Worm (Caenorhabditis elegans) whole organism, mixed stage, embryonic: Measurements from ENCODE around the gene T04B2.8.

Experiments used
- M03D4.4 ChIP-seq: sonication (generic microtip); optimal IDR thresholded peaks from 2 replicates; lab custom pipeline; 2017; ENCODE audit warnings: mild to moderate bottlenecking, missing genetic modification characterization, missing compliant biosample characterization
- bed-3 ChIP-seq: fragments of 200-800 bp; sonication (Bioruptor generic); optimal IDR thresholded peaks from 3 replicates; lab custom pipeline; 2018; ENCODE audit warnings: mild to moderate bottlenecking, missing genetic modification characterization, moderate library complexity, missing compliant biosample characterization
- blmp-1 ChIP-seq: fragments of 150-350 bp; optimal IDR thresholded peaks from 2 replicates; lab custom pipeline; 2014; ENCODE audit warnings: missing biosample characterization, missing genetic modification characterization
- ceh-39 ChIP-seq: fragments of 150-350 bp; optimal IDR thresholded peaks from 2 replicates; lab custom pipeline; 2014; ENCODE audit warnings: missing biosample characterization, missing genetic modification characterization
- ceh-43 ChIP-seq: fragments of 200-800 bp; sonication (Bioruptor generic); optimal IDR thresholded peaks from 2 replicates; lab custom pipeline; 2018; ENCODE audit warnings: mild to moderate bottlenecking, missing genetic modification characterization, moderate library complexity, missing compliant biosample characterization
- ceh-83 ChIP-seq: fragments of 200-800 bp; sonication (Bioruptor generic); optimal IDR thresholded peaks from 2 replicates; lab custom pipeline; 2018; ENCODE audit warnings: mild to moderate bottlenecking, missing genetic modification characterization, missing compliant biosample characterization
- ces-1 ChIP-seq: fragments of 150-350 bp; optimal IDR thresholded peaks from 2 replicates; lab custom pipeline; 2014; ENCODE audit warnings: missing biosample characterization, missing genetic modification reagents, missing genetic modification characterization
- cnd-1 ChIP-seq: fragments of 200-800 bp; sonication (Bioruptor generic); optimal IDR thresholded peaks from 2 replicates; lab custom pipeline; 2018; ENCODE audit warnings: mild to moderate bottlenecking, missing genetic modification characterization, missing compliant biosample characterization
- drap-1 ChIP-seq: fragments of 200-800 bp; sonication (Bioruptor generic); optimal IDR thresholded peaks from 3 replicates; lab custom pipeline; 2018; ENCODE audit warnings: mild to moderate bottlenecking, missing genetic modification characterization, missing compliant biosample characterization
- elt-1 ChIP-seq: sonication (generic microtip); optimal IDR thresholded peaks from 2 replicates; lab custom pipeline; 2017; ENCODE audit warnings: missing genetic modification characterization, mild to moderate bottlenecking, missing compliant biosample characterization, antibody characterized with exemption, moderate library complexity, borderline replicate concordance; ENCODE audit not compliant: insufficient read depth
- elt-3 ChIP-seq: fragments of 150-350 bp; optimal IDR thresholded peaks from 2 replicates; lab custom pipeline; 2014; ENCODE audit warnings: missing biosample characterization, missing genetic modification characterization
- flh-1 ChIP-seq: fragments of 200-800 bp; sonication (Bioruptor generic); optimal IDR thresholded peaks from 2 replicates; lab custom pipeline; 2018; ENCODE audit warnings: mild to moderate bottlenecking, missing genetic modification characterization, moderate library complexity, missing compliant biosample characterization
- ham-2 ChIP-seq: fragments of 200-800 bp; sonication (Bioruptor generic); optimal IDR thresholded peaks from 2 replicates; lab custom pipeline; 2018; ENCODE audit warnings: mild to moderate bottlenecking, missing genetic modification characterization, missing compliant biosample characterization
- hlh-1 ChIP-seq: fragments of 150-350 bp; optimal IDR thresholded peaks from 2 replicates; lab custom pipeline; 2014; ENCODE audit warnings: missing biosample characterization, missing genetic modification reagents, missing genetic modification characterization
- lin-13 ChIP-seq: fragments of 150-350 bp; optimal IDR thresholded peaks from 2 replicates; lab custom pipeline; 2014; ENCODE audit warnings: missing biosample characterization, missing genetic modification characterization
- lin-32 ChIP-seq: fragments of 200-800 bp; sonication (Bioruptor generic); optimal IDR thresholded peaks from 2 replicates; lab custom pipeline; 2018; ENCODE audit warnings: mild to moderate bottlenecking, missing genetic modification characterization, missing compliant biosample characterization
- lsy-2 ChIP-seq: fragments of 150-350 bp; optimal IDR thresholded peaks from 2 replicates; lab custom pipeline; 2014; ENCODE audit warnings: missing biosample characterization, missing genetic modification characterization
- mab-5 ChIP-seq: fragments of 150-350 bp; optimal IDR thresholded peaks from 2 replicates; lab custom pipeline; 2014; ENCODE audit warnings: missing biosample characterization, missing genetic modification characterization
- mep-1 ChIP-seq: fragments of 150-350 bp; optimal IDR thresholded peaks from 2 replicates; lab custom pipeline; 2017; ENCODE audit warnings: missing biosample characterization, missing genetic modification reagents, missing genetic modification characterization, inconsistent platforms
- mls-2 ChIP-seq: sonication (generic microtip); optimal IDR thresholded peaks from 2 replicates; lab custom pipeline; 2016; ENCODE audit warnings: mild to moderate bottlenecking, missing genetic modification characterization, moderate library complexity, missing compliant biosample characterization
- nhr-2 ChIP-seq: fragments of 150-350 bp; optimal IDR thresholded peaks from 2 replicates; lab custom pipeline; 2014; ENCODE audit warnings: missing biosample characterization, missing genetic modification characterization
- nhr-237 ChIP-seq: fragments of 150-350 bp; optimal IDR thresholded peaks from 2 replicates; lab custom pipeline; 2014; ENCODE audit warnings: missing biosample characterization, missing genetic modification characterization
- nhr-28 ChIP-seq: fragments of 150-350 bp; optimal IDR thresholded peaks from 2 replicates; lab custom pipeline; 2014; ENCODE audit warnings: missing biosample characterization, missing genetic modification characterization
- nhr-76 ChIP-seq: sonication (generic microtip); optimal IDR thresholded peaks from 2 replicates; lab custom pipeline; 2017; ENCODE audit warnings: missing biosample characterization, missing genetic modification characterization
- sem-2 ChIP-seq: fragments of 200-800 bp; sonication (Bioruptor generic); optimal IDR thresholded peaks from 2 replicates; lab custom pipeline; 2018; ENCODE audit warnings: mild to moderate bottlenecking, missing genetic modification characterization, missing compliant biosample characterization
- snpc-4 ChIP-seq: fragments of 150-350 bp; optimal IDR thresholded peaks from 2 replicates; lab custom pipeline; 2014; ENCODE audit warnings: missing biosample characterization, missing genetic modification characterization
- sptf-1 ChIP-seq: sonication (generic microtip); optimal IDR thresholded peaks from 2 replicates; lab custom pipeline; 2017; ENCODE audit warnings: mild to moderate bottlenecking, missing genetic modification characterization, moderate library complexity, missing compliant biosample characterization
- unc-120 ChIP-seq: sonication (generic microtip); optimal IDR thresholded peaks from 2 replicates; lab custom pipeline; 2017; ENCODE audit warnings: missing genetic modification characterization, missing compliant biosample characterization; ENCODE audit not compliant: poor library complexity, severe bottlenecking
- unc-39 ChIP-seq: fragments of 150-350 bp; optimal IDR thresholded peaks from 2 replicates; lab custom pipeline; 2014; ENCODE audit warnings: missing biosample characterization, missing genetic modification characterization
- unc-62 ChIP-seq: fragments of 150-350 bp; optimal IDR thresholded peaks from 2 replicates; lab custom pipeline; 2014; ENCODE audit warnings: missing biosample characterization, missing genetic modification reagents, missing genetic modification characterization
- zip-8 ChIP-seq: fragments of 150-350 bp; optimal IDR thresholded peaks from 2 replicates; lab custom pipeline; 2014; ENCODE audit warnings: missing biosample characterization, missing genetic modification characterization
- ztf-11 ChIP-seq: fragments of 150-350 bp; optimal IDR thresholded peaks from 2 replicates; lab custom pipeline; 2014; ENCODE audit warnings: missing biosample characterization, missing genetic modification characterization

T04B2.8 gene

DNA sequence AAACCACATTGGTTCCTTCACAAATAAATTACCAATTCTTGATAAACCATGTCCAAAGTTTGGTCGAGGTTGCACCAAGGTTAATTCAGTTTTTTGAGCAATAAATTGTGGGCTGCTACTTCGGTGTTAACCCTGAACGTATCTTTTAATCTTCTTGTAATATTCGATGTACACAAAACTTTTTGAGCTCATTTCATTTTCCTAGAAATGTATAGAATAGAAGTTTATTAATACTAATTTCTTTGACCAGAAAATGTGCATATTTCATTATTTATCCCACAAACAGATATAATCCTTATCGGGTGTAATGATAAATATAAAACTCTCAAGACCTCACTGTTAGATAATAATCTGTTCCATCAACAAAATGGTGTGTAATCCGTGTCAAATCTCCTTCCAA lies 13.0 kb upstream of the T04B2.8 start:
- TF ChIP-seq lin-13 (tag; lab: Kevin White, UChicago) (no peak), elt-3 (no peak), nhr-2 (tag; lab: Kevin White, UChicago) (no peak), hlh-1 (tag; lab: Kevin White, UChicago) (no peak), mep-1 (tag; lab: Kevin White, UChicago) (no peak), bed-3 (GFP tag; lab: Kevin White, UChicago) (no peak), flh-1 (GFP tag; lab: Kevin White, UChicago) (no peak), ceh-39 (tag; lab: Kevin White, UChicago) (no peak), ham-2 (GFP tag; lab: Kevin White, UChicago) (no peak), nhr-237 (no peak), unc-120 (tag; lab: Kevin White, UChicago) (no peak), snpc-4 (tag; lab: Kevin White, UChicago) (no peak), ceh-43 (GFP tag; lab: Kevin White, UChicago) (no peak), ces-1 (GFP tag; lab: Kevin White, UChicago) (no peak)

DNA sequence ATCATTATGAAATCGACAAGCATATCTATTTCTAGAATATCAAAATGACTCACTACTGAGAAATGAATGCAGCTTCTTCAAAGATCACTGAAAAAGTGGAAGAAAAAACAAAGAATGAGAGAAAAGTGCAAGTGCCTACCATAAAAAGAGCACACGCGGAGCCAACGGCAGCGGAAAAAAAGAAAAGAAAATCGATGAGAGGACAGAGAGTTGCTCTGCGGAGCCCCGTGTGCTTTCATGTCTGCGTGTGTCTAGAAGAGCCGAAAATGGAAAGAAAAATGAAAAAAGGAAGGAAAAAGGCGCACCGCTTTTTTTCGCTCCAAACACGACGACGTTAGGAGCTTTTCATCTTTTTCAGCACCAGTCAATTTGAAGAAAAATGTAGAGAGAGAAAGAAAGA lies 11.7 kb upstream of the T04B2.8 start, which contains the start of gene ipla-7:
Gene ipla-7 (minus strand): TSS at position 122 of the 400 bp plus-strand sequence.
- TF ChIP-seq ces-1 (GFP tag; lab: Kevin White, UChicago) (peak; percentile 22), elt-3 (no peak), M03D4.4 (tag; lab: Kevin White, UChicago) (no peak), drap-1 (no peak), snpc-4 (tag; lab: Kevin White, UChicago) (no peak), nhr-2 (tag; lab: Kevin White, UChicago) (no peak), ham-2 (GFP tag; lab: Kevin White, UChicago) (no peak), nhr-28 (no peak), elt-1 (tag; lab: Kevin White, UChicago) (no peak)

DNA sequence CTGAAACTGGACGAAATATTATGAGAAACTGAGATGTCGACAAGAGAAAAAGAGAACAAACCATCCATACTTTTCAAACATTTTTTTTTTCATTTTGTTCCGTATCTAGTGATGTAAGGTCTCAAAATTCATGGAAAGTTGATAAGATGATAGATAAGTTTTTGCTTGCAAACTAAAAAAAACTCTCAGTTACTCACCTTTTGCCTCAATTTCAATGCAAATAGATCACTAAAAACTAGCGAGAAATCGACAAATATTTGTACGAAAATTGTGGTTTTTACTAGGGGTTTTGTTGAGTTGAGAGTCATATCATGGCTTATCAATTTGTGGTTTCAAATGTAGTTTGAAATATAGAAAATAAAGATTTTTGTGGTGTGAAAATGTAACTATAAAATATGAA lies 9.8 kb upstream of the T04B2.8 start:
- TF ChIP-seq lsy-2 (no peak), hlh-1 (tag; lab: Kevin White, UChicago) (no peak), zip-8 (tag; lab: Kevin White, UChicago) (no peak), mls-2 (tag; lab: Kevin White, UChicago) (no peak), snpc-4 (tag; lab: Kevin White, UChicago) (no peak), flh-1 (GFP tag; lab: Kevin White, UChicago) (no peak), ztf-11 (no peak), nhr-76 (no peak), drap-1 (no peak)

DNA sequence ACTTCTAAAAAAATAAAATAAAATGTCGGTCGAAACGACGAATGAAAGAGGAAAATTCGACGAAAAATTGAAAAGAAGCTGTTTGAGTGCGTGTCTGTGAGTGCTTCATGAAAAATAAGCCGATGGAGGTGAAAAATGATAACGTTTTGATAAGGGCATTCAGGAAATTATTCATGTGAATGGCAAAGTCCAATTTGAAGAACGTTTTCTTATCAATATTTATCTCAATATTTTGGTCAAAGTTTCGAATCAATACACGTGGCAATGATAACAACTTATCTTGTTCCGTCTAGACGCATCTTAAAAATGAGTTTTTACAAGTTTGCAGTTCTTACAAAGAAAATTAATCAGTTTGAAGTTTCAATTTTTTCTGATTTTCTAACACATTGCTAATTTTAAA lies 8.2 kb upstream of the T04B2.8 start:
- TF ChIP-seq ces-1 (GFP tag; lab: Kevin White, UChicago) (no peak), lsy-2 (no peak), unc-62 (GFP tag; lab: Kevin White, UChicago) (no peak), bed-3 (GFP tag; lab: Kevin White, UChicago) (no peak), mab-5 (no peak), lin-32 (GFP tag; lab: Kevin White, UChicago) (no peak), mep-1 (tag; lab: Kevin White, UChicago) (no peak), mls-2 (tag; lab: Kevin White, UChicago) (no peak), drap-1 (no peak), unc-39 (tag; lab: Kevin White, UChicago) (no peak), nhr-28 (no peak), ceh-39 (tag; lab: Kevin White, UChicago) (no peak), blmp-1 (tag; lab: Kevin White, UChicago) (no peak)
- TF ChIP-seq, all 35 proteins: peak for 0

DNA sequence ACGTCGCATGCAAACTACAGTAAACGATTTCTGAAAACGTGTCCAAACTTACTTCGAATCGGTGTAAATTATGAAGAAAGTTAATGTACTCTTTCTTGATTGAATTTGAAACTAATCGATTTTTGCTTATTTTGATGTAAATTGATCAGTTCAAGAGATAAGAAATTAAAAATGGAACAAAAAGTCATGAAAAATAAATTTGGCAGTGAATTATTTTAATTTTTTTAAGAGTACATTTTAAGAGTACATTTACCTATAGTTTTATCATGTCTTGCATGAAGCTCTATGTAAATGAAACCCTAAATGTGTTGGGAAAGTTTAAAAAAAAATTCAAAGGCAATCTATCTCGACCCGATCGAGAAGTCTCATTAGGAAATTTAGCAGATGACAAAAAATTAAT lies 5.2 kb upstream of the T04B2.8 start, which contains the start of gene T04B2.7:
Gene T04B2.7 (minus strand): TSS at position 101 of the 400 bp plus-strand sequence.
- TF ChIP-seq sem-2 (GFP tag; lab: Kevin White, UChicago): no peak
- TF ChIP-seq sptf-1 (tag; lab: Kevin White, UChicago): no peak
- TF ChIP-seq ham-2 (GFP tag; lab: Kevin White, UChicago): no peak
- TF ChIP-seq ceh-83 (GFP tag; lab: Kevin White, UChicago): no peak
- TF ChIP-seq bed-3 (GFP tag; lab: Kevin White, UChicago): no peak
- no peak for TF ChIP-seq zip-8 (tag; lab: Kevin White, UChicago)
- TF ChIP-seq unc-62 (GFP tag; lab: Kevin White, UChicago): no peak
- no peak for TF ChIP-seq lsy-2
- TF ChIP-seq ces-1 (GFP tag; lab: Kevin White, UChicago): no peak
- no peak for TF ChIP-seq lin-13 (tag; lab: Kevin White, UChicago)
- TF ChIP-seq cnd-1: no peak
- TF ChIP-seq blmp-1 (tag; lab: Kevin White, UChicago): no peak
- TF ChIP-seq ztf-11: no peak
- no peak for TF ChIP-seq M03D4.4 (tag; lab: Kevin White, UChicago)
- TF ChIP-seq unc-39 (tag; lab: Kevin White, UChicago): no peak
- TF ChIP-seq lin-32 (GFP tag; lab: Kevin White, UChicago): no peak
